Worm (Caenorhabditis elegans): ENCODE results near the gene oac-42.

The oac-42 gene

DNA sequence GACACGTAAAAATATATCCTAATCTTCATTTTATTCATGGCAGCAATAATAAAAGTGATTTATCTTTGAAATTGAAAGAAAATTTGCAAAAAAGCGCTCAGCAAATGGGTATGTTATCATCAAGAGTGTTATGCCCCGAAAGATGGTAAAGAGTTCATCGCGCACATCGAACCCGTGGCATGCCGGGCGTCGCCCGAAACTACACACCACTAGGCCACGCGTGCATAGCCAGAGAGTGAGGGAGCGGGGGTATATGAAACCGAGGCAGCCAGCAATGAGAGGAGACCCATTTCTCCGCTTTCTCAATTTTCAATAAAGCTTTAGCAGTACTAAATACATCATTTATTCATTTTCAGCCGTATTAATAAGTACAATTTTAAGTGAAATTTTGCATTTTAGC lies 10.8 kb downstream of the oac-42 start:
- TF ChIP-seq cey-2 (tag; optimal IDR thresholded peaks at IDR 0.05; ENCODE audit: borderline replicate concordance, insufficient read depth): no peak
- TF ChIP-seq nhr-77 (tag; optimal IDR thresholded peaks at IDR 0.05): peak; percentile 79
- TF ChIP-seq lin-39 (tag; optimal IDR thresholded peaks at IDR 0.05): no peak
- peak; percentile 26 for TF ChIP-seq ces-1 (GFP tag; optimal IDR thresholded peaks at IDR 0.05)
- TF ChIP-seq ama-1 (optimal IDR thresholded peaks at IDR 0.05): no peak
- peak; percentile 99 for TF ChIP-seq dmd-8 (GFP tag; IDR thresholded peaks at IDR 0.05)
- peak; percentile 98 for TF ChIP-seq hmg-1.1 (GFP tag; IDR thresholded peaks at IDR 0.05)
- TF ChIP-seq F49E8.2 (tag; optimal IDR thresholded peaks at IDR 0.05; ENCODE audit: borderline replicate concordance): peak; percentile 89
- TF ChIP-seq Y105C5A.15 (GFP tag; IDR thresholded peaks at IDR 0.05): peak; percentile 97
- peak; percentile 92 for TF ChIP-seq ctbp-1 (GFP tag; IDR thresholded peaks at IDR 0.05)
- TF ChIP-seq Y5F2A.4 (GFP tag; optimal IDR thresholded peaks at IDR 0.05): peak; percentile 93
- TF ChIP-seq mes-2 (tag; optimal IDR thresholded peaks at IDR 0.05; ENCODE audit: poor library complexity, severe bottlenecking): peak; percentile 94
- TF ChIP-seq zip-2 (tag; optimal IDR thresholded peaks at IDR 0.05): peak; percentile 41
- TF ChIP-seq F10B5.3 (tag; optimal IDR thresholded peaks at IDR 0.05): peak; percentile 79
- TF ChIP-seq snpc-4 (tag; optimal IDR thresholded peaks at IDR 0.05): peak; percentile 10
- peak; percentile 89 for TF ChIP-seq lir-3 (tag; optimal IDR thresholded peaks at IDR 0.05)
- TF ChIP-seq pqm-1 (tag; optimal IDR thresholded peaks at IDR 0.05): no peak
- TF ChIP-seq skn-1 (tag; optimal IDR thresholded peaks at IDR 0.05): no peak
- no peak for TF ChIP-seq dve-1 (tag; optimal IDR thresholded peaks at IDR 0.05; ENCODE audit: insufficient read depth)
- TF ChIP-seq nhr-42 (GFP tag; IDR thresholded peaks at IDR 0.05): peak; percentile 95
- TF ChIP-seq daf-12 (tag; optimal IDR thresholded peaks at IDR 0.05): no peak
- TF ChIP-seq aly-2 (tag; optimal IDR thresholded peaks at IDR 0.05): peak; percentile 74
- TF ChIP-seq ceh-32 (tag; optimal IDR thresholded peaks at IDR 0.05; ENCODE audit: poor library complexity): peak; percentile 72
- TF ChIP-seq vab-7 (GFP tag; IDR thresholded peaks at IDR 0.05): peak; percentile 99
- peak; percentile 86 for TF ChIP-seq mxl-2 (GFP tag; conservative IDR thresholded peaks at IDR 0.05)
- TF ChIP-seq dmd-6 (GFP tag; IDR thresholded peaks at IDR 0.05): peak; percentile 89
- peak; percentile 78 for TF ChIP-seq hlh-30 (tag; optimal IDR thresholded peaks at IDR 0.05; ENCODE audit: insufficient read depth)
- peak; percentile 93 for TF ChIP-seq madf-9 (GFP tag; conservative IDR thresholded peaks at IDR 0.05)
- no peak for TF ChIP-seq ztf-11 (tag; optimal IDR thresholded peaks at IDR 0.05)
- peak; percentile 71 for TF ChIP-seq zfp-2 (tag; optimal IDR thresholded peaks at IDR 0.05)
- peak; percentile 93 for TF ChIP-seq spr-1 (tag; optimal IDR thresholded peaks at IDR 0.05)
- peak; percentile 86 for TF ChIP-seq nhr-48 (tag; optimal IDR thresholded peaks at IDR 0.05)
- peak; percentile 75 to 97 for TF ChIP-seq daf-16 (GFP tag; optimal IDR thresholded peaks at IDR 0.05)
- TF ChIP-seq daf-16 (tag; optimal IDR thresholded peaks at IDR 0.05): peak; percentile 79
- peak; percentile 55 for TF ChIP-seq dpl-1 (GFP tag; optimal IDR thresholded peaks at IDR 0.05)
- TF ChIP-seq zag-1 (tag; optimal IDR thresholded peaks at IDR 0.05): no peak
- TF ChIP-seq nhr-10 (tag; optimal IDR thresholded peaks at IDR 0.05): peak; percentile 27
- peak; percentile 87 for TF ChIP-seq rbr-2 (tag; optimal IDR thresholded peaks at IDR 0.05)
- TF ChIP-seq lin-13 (GFP tag; optimal IDR thresholded peaks at IDR 0.05): peak; percentile 47
- TF ChIP-seq ztf-7 (tag; optimal IDR thresholded peaks at IDR 0.05): peak; percentile 80
- TF ChIP-seq nhr-11 (tag; optimal IDR thresholded peaks at IDR 0.05): peak; percentile 54
- peak; percentile 95 for TF ChIP-seq nhr-41 (GFP tag; IDR thresholded peaks at IDR 0.05)
- no peak for TF ChIP-seq nhr-25 (tag; optimal IDR thresholded peaks at IDR 0.05; ENCODE audit: borderline replicate concordance, insufficient read depth)
- peak; percentile 96 for TF ChIP-seq tra-1 (GFP tag; IDR thresholded peaks at IDR 0.05)
- TF ChIP-seq madf-5 (GFP tag; IDR thresholded peaks at IDR 0.05): peak; percentile 97 to 99
- TF ChIP-seq lim-7 (GFP tag; IDR thresholded peaks at IDR 0.05): peak; percentile 99
- peak; percentile 97 for TF ChIP-seq gei-8 (GFP tag; optimal IDR thresholded peaks at IDR 0.05)
- no peak; the same call in 1 of the 2 replicates for TF ChIP-seq set-16 (GFP tag; IDR thresholded peaks at IDR 0.05)
- no peak for TF ChIP-seq hlh-11 (tag; optimal IDR thresholded peaks at IDR 0.05)
- TF ChIP-seq T20F7.1 (GFP tag; optimal IDR thresholded peaks at IDR 0.05): peak; percentile 77
- TF ChIP-seq hif-1 (tag; optimal IDR thresholded peaks at IDR 0.05): peak; percentile 64 to 80
